Worm (Caenorhabditis elegans) whole organism, late embryonic: ENCODE measurements around the gene R06F6.12.

Experiments
- ceh-2 ChIP-seq: sonication (generic microtip); optimal IDR thresholded peaks from 2 replicates; lab custom pipeline; 2016; ENCODE audit warnings: missing genotype, missing genetic modification characterization, missing compliant biosample characterization
- elt-2 ChIP-seq: sonication (generic microtip); optimal IDR thresholded peaks from 2 replicates; lab custom pipeline; 2016; ENCODE audit warnings: missing genetic modification reagents, missing genetic modification characterization, missing compliant biosample characterization
- ets-4 ChIP-seq: sonication (generic microtip); optimal IDR thresholded peaks from 2 replicates; lab custom pipeline; 2016; ENCODE audit warnings: missing genetic modification characterization, missing compliant biosample characterization
- fkh-10 ChIP-seq: fragments of 150-350 bp; optimal IDR thresholded peaks from 2 replicates; lab custom pipeline; 2014; ENCODE audit warnings: missing biosample characterization, missing genetic modification reagents, missing genetic modification characterization
- hlh-13 ChIP-seq: fragments of 200-800 bp; sonication (Bioruptor generic); optimal IDR thresholded peaks from 2 replicates; lab custom pipeline; 2018; ENCODE audit warnings: mild to moderate bottlenecking, missing genetic modification characterization, missing compliant biosample characterization
- hlh-15 ChIP-seq: sonication (generic microtip); optimal IDR thresholded peaks from 2 replicates; lab custom pipeline; 2016; ENCODE audit warnings: missing genetic modification characterization, missing compliant biosample characterization
- hlh-30 ChIP-seq: sonication (generic microtip); optimal IDR thresholded peaks from 2 replicates; lab custom pipeline; 2017; ENCODE audit warnings: antibody characterized with exemption, missing genetic modification characterization, missing compliant biosample characterization; ENCODE audit not compliant: insufficient read depth
- lin-11 ChIP-seq: fragments of 200-800 bp; sonication (Bioruptor generic); optimal IDR thresholded peaks from 2 replicates; lab custom pipeline; 2018; ENCODE audit warnings: mild to moderate bottlenecking, missing genetic modification characterization, missing compliant biosample characterization
- nhr-11 ChIP-seq: fragments of 150-350 bp; optimal IDR thresholded peaks from 2 replicates; lab custom pipeline; 2014; ENCODE audit warnings: missing biosample characterization, missing genetic modification characterization
- pag-3 ChIP-seq: sonication (generic microtip); optimal IDR thresholded peaks from 2 replicates; lab custom pipeline; 2016; ENCODE audit warnings: missing compliant biosample characterization, missing genetic modification characterization, borderline replicate concordance
- pha-4 ChIP-seq: fragments of 150-350 bp; optimal IDR thresholded peaks from 2 replicates; lab custom pipeline; 2018; ENCODE audit warnings: missing biosample characterization, missing genetic modification reagents, missing genetic modification characterization
- pqm-1 ChIP-seq: sonication (generic microtip); optimal IDR thresholded peaks from 2 replicates; lab custom pipeline; 2016; ENCODE audit warnings: missing genetic modification characterization, missing compliant biosample characterization
- unc-55 ChIP-seq: sonication (generic microtip); optimal IDR thresholded peaks from 2 replicates; lab custom pipeline; 2017; ENCODE audit warnings: missing biosample characterization, missing genetic modification reagents, missing genetic modification characterization

ce11 chrII:10800209-10800608 lies 23.7 kb downstream of the R06F6.12 start:
- TF ChIP-seq nhr-11 (tag; lab: Kevin White, UChicago): no peak
- TF ChIP-seq ceh-2 (tag; lab: Kevin White, UChicago): no peak
- no peak for TF ChIP-seq pqm-1 (tag; lab: Kevin White, UChicago)
- no peak for TF ChIP-seq unc-55 (GFP tag; lab: Kevin White, UChicago)
- TF ChIP-seq hlh-15 (tag; lab: Kevin White, UChicago): no peak
- no peak for TF ChIP-seq hlh-13 (GFP tag; lab: Kevin White, UChicago)
- no peak for TF ChIP-seq pag-3
- TF ChIP-seq hlh-30 (tag; lab: Kevin White, UChicago): no peak
- TF ChIP-seq elt-2 (tag; lab: Kevin White, UChicago): no peak
- TF ChIP-seq ets-4 (tag; lab: Kevin White, UChicago): no peak
- no peak for TF ChIP-seq pha-4
- TF ChIP-seq fkh-10 (GFP tag; lab: Kevin White, UChicago): no peak
- TF ChIP-seq lin-11 (tag; lab: Kevin White, UChicago): no peak
